Worm (Caenorhabditis elegans): ENCODE results near the gene nas-39.

DNA sequence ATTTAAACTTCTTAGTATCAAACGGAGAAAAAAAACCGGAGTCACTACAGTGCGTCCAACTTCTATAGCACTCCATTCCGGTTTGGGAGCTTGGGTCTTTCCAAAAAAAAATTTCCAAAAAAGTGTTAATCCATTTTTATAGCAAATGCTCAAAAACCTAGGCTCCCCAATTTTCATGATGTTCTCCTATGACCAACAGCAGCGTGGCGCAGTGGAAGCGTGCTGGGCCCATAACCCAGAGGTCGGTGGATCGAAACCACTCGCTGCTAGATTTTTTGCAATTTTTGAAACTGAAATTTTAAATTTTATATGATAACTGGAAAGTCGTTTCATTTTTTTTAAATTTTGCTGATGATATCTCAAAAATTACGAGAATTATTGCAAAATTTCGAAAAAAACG, 15.8 kb upstream of the nas-39 start:
- TF ChIP-seq mdl-1 (tag; optimal IDR thresholded peaks at IDR 0.05) = no peak
- no peak for TF ChIP-seq ceh-88 (GFP tag; IDR thresholded peaks at IDR 0.05)
- TF ChIP-seq zip-4 (GFP tag; optimal IDR thresholded peaks at IDR 0.05) = no peak
- no peak for TF ChIP-seq egl-27 (tag; optimal IDR thresholded peaks at IDR 0.05)
- no peak for TF ChIP-seq vab-15 (tag; optimal IDR thresholded peaks at IDR 0.05)
- no peak for TF ChIP-seq lin-14 (GFP tag; optimal IDR thresholded peaks at IDR 0.05)
- TF ChIP-seq nhr-12 (tag; optimal IDR thresholded peaks at IDR 0.05) = no peak
- no peak for TF ChIP-seq unc-62 (GFP tag; optimal IDR thresholded peaks at IDR 0.05)
- no peak for TF ChIP-seq lin-13 (GFP tag; optimal IDR thresholded peaks at IDR 0.05)
- TF ChIP-seq dpl-1 (GFP tag; optimal IDR thresholded peaks at IDR 0.05) = no peak
